Fruit fly (Drosophila melanogaster): Measurements from ENCODE around the gene CG8840.

The CG8840 gene

dm6 chr2L:3437068-3437467, 26.7 kb downstream of the CG8840 start (continued):
- TF ChIP-seq Abd-B (GFP tag; optimal IDR thresholded peaks at IDR 0.05) (no peak), bbx (GFP tag; IDR thresholded peaks at IDR 0.05; ENCODE audit: partially characterized antibody) (no peak), CG11695 (GFP tag; IDR thresholded peaks at IDR 0.05) (peak; percentile 49; the same call in 1 of the 3 replicates), Fer1 (GFP tag; optimal IDR thresholded peaks at IDR 0.05) (peak; percentile 69), ewg (GFP tag; optimal IDR thresholded peaks at IDR 0.05) (peak; percentile 18), unpg (GFP tag; optimal IDR thresholded peaks at IDR 0.05) (peak; percentile 73), NfI (GFP tag; optimal IDR thresholded peaks at IDR 0.05) (peak; percentile 36), CG8924 (tag; optimal IDR thresholded peaks at IDR 0.05) (peak; percentile 72), ems (GFP tag; optimal IDR thresholded peaks at IDR 0.05) (peak; percentile 4), CrebB (tag; optimal IDR thresholded peaks at IDR 0.05) (peak; percentile 50), caup (GFP tag; optimal IDR thresholded peaks at IDR 0.05; ENCODE audit: severe bottlenecking) (peak; percentile 18), stc (GFP tag; IDR thresholded peaks at IDR 0.05) (peak; percentile 80), CG13424 (tag; optimal IDR thresholded peaks at IDR 0.05) (peak; percentile 71), CG3847 (GFP tag; IDR thresholded peaks at IDR 0.05) (no peak), CG13123 (GFP tag; optimal IDR thresholded peaks at IDR 0.05) (no peak), HLHmδ (GFP tag; optimal IDR thresholded peaks at IDR 0.05) (no peak), H15 (GFP tag; IDR thresholded peaks at IDR 0.05) (peak; percentile 56; the same call in 1 of the 3 replicates), bcd (GFP tag; optimal IDR thresholded peaks at IDR 0.05) (peak; percentile 36), stwl (tag; optimal IDR thresholded peaks at IDR 0.05) (no peak), crc (GFP tag; optimal IDR thresholded peaks at IDR 0.05) (no peak), chif (GFP tag; optimal IDR thresholded peaks at IDR 0.05) (peak; percentile 45 to 46), CG10267 (tag; optimal IDR thresholded peaks at IDR 0.05) (peak; percentile 59), en (GFP tag; optimal IDR thresholded peaks at IDR 0.05) (no peak), NC2α (GFP tag; optimal IDR thresholded peaks at IDR 0.05) (no peak), CG6175 (GFP tag; IDR thresholded peaks at IDR 0.05) (no peak), sens-2 (GFP tag; IDR thresholded peaks at IDR 0.05) (peak; percentile 63), prd (optimal IDR thresholded peaks at IDR 0.05) (no peak), prd (GFP tag; IDR thresholded peaks at IDR 0.05) (peak; percentile 69), tap (tag; optimal IDR thresholded peaks at IDR 0.05) (peak; percentile 84), pan (optimal IDR thresholded peaks at IDR 0.05) (no peak), pan (GFP tag; optimal IDR thresholded peaks at IDR 0.05 in 1 of 2, IDR thresholded peaks at IDR 0.05 in 1 of 2) (peak in 1 of 2 experiments; percentile 81), CG30403 (GFP tag; optimal IDR thresholded peaks at IDR 0.05) (peak; percentile 47), Dbx (GFP tag; IDR thresholded peaks at IDR 0.05) (no peak), ap (GFP tag; IDR thresholded peaks at IDR 0.05) (peak; percentile 47), odd (GFP tag; optimal IDR thresholded peaks at IDR 0.05) (peak; percentile 33), mirr (GFP tag; optimal IDR thresholded peaks at IDR 0.05) (no peak), CG8281 (tag; optimal IDR thresholded peaks at IDR 0.05) (peak; percentile 29), Mes4 (GFP tag; optimal IDR thresholded peaks at IDR 0.05) (no peak), CG9437 (GFP tag; optimal IDR thresholded peaks at IDR 0.05) (peak; percentile 31), CG31365 (tag; optimal IDR thresholded peaks at IDR 0.05) (peak; percentile 34), CTCF (GFP tag; optimal IDR thresholded peaks at IDR 0.05) (peak; percentile 43), CG6689 (GFP tag; IDR thresholded peaks at IDR 0.05) (peak; percentile 77), B-H2 (GFP tag; optimal IDR thresholded peaks at IDR 0.05) (no peak), ci (GFP tag; IDR thresholded peaks at IDR 0.05) (peak; percentile 91), Trl (optimal IDR thresholded peaks at IDR 0.05) (no peak), Trl (GFP tag; optimal IDR thresholded peaks at IDR 0.05) (peak; percentile 22), bowl (GFP tag; IDR thresholded peaks at IDR 0.05) (peak; percentile 46; the same call in 1 of the 2 replicates), fd64A (GFP tag; optimal IDR thresholded peaks at IDR 0.05) (peak; percentile 39), oc (tag; optimal IDR thresholded peaks at IDR 0.05) (peak; percentile 38), Awh (GFP tag; IDR thresholded peaks at IDR 0.05) (peak; percentile 71), ab (GFP tag; optimal IDR thresholded peaks at IDR 0.05) (no peak), bsh (GFP tag; optimal IDR thresholded peaks at IDR 0.05) (peak; percentile 46 to 80), TFAM (GFP tag; optimal IDR thresholded peaks at IDR 0.05) (peak; percentile 2)

Measured in whole organism, embryonic.